Worm (Caenorhabditis elegans) whole organism, young adult: ENCODE measurements around the gene K12D12.4.

ENCODE experiments used
- B0261.1 ChIP-seq: sonication (generic microtip); optimal IDR thresholded peaks from 2 replicates; lab custom pipeline; 2016; ENCODE audit warnings: mild to moderate bottlenecking, missing genetic modification characterization, moderate library complexity, missing compliant biosample characterization
- ama-1 ChIP-seq, 3 experiments: fragments of 150-350 bp in 1 of 3; sonication (generic microtip) in 2 of 3; optimal IDR thresholded peaks; 2 replicates each; lab custom pipeline; 2014 to 2018; ENCODE audit warnings: missing biosample characterization in 2 of 3, missing genetic modification characterization in 2 of 3, missing genetic modification reagents in 2 of 3
- athp-1 ChIP-seq: sonication (generic microtip); optimal IDR thresholded peaks from 2 replicates; lab custom pipeline; 2017; ENCODE audit warnings: mild to moderate bottlenecking, missing genetic modification characterization, missing compliant biosample characterization
- dpl-1 ChIP-seq: fragments of 150-350 bp; optimal IDR thresholded peaks from 2 replicates; lab custom pipeline; 2014; ENCODE audit warnings: missing biosample characterization, missing genetic modification reagents, missing genetic modification characterization
- let-526 ChIP-seq: fragments of 200-800 bp; sonication (Bioruptor generic); IDR thresholded peaks from 2 replicates; pipeline ENCODE4 v1.3.6; 2022; ENCODE audit warnings: missing genetic modification reagents, missing genetic modification characterization, missing compliant biosample characterization
- repo-1 ChIP-seq: sonication (generic microtip); optimal IDR thresholded peaks from 2 replicates; lab custom pipeline; 2017; ENCODE audit warnings: mild to moderate bottlenecking, missing genetic modification characterization, missing compliant biosample characterization

DNA sequence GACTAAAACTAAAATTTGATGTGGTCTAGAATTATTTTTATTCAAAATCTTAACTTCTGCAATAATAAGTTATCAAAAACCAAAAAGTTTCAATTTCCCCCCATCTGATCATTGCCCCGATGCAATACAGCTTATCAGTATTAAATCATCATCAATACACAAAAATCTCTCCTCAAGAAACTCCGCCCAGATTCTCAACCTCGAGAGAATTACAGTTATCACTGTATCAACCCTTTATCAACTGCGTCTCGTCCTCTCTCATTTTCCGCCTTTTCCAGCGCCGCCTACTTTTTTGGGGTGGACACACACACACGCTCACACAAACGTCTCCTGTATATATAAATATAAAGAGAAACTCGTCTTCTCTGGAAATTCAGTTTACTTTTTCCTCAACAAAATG lies 23.2 kb downstream of the K12D12.4 start, which contains the start of gene T27D12.1:
- TF ChIP-seq athp-1 (tag; lab: Kevin White, UChicago) = no peak
- TF ChIP-seq dpl-1 (GFP tag; lab: Kevin White, UChicago) = no peak
- no peak for TF ChIP-seq ama-1 (optimal IDR thresholded peaks at IDR 0.05; lab: Kevin White, UChicago)
- TF ChIP-seq ama-1 (GFP tag; optimal IDR thresholded peaks at IDR 0.05; lab: Kevin White, UChicago) = no peak
- no peak for TF ChIP-seq B0261.1
- TF ChIP-seq repo-1 = no peak
- TF ChIP-seq let-526 = no peak
